Fruit fly (Drosophila melanogaster) whole organism, adult: ENCODE measurements around the gene CG1231.

Experiments used
- CG11617 ChIP-seq: fragments of 200-800 bp; sonication (Bioruptor generic); optimal IDR thresholded peaks from 2 replicates; lab custom pipeline; 2017; ENCODE audit warnings: mild to moderate bottlenecking, missing biosample characterization, missing genetic modification reagents, missing genetic modification characterization
- CG12768 ChIP-seq: fragments of 200-800 bp; sonication (Bioruptor generic); optimal IDR thresholded peaks from 2 replicates; lab custom pipeline; 2017; ENCODE audit warnings: missing biosample characterization, missing genetic modification characterization, mild to moderate bottlenecking, moderate library complexity, missing genetic modification reagents
- CG14711 ChIP-seq: fragments of 200-800 bp; sonication (Bioruptor generic); optimal IDR thresholded peaks from 2 replicates; lab custom pipeline; 2018; ENCODE audit warnings: missing biosample characterization, mild to moderate bottlenecking, missing genetic modification characterization, moderate library complexity
- CG1620 ChIP-seq: fragments of 200-800 bp; sonication (Bioruptor generic); optimal IDR thresholded peaks from 2 replicates; lab custom pipeline; 2016; ENCODE audit warnings: missing biosample characterization, missing genetic modification characterization
- CG33017 ChIP-seq: fragments of 200-800 bp; sonication (Bioruptor generic); optimal IDR thresholded peaks from 2 replicates; lab custom pipeline; 2018; ENCODE audit warnings: missing biosample characterization, mild to moderate bottlenecking, missing genetic modification characterization, moderate library complexity
- CG5204 ChIP-seq: fragments of 200-800 bp; sonication (Bioruptor generic); optimal IDR thresholded peaks from 2 replicates; lab custom pipeline; 2016; ENCODE audit warnings: missing biosample characterization, missing genetic modification characterization
- CG7045 ChIP-seq: fragments of 200-800 bp; sonication (Bioruptor generic); optimal IDR thresholded peaks from 2 replicates; lab custom pipeline; 2017; ENCODE audit warnings: missing biosample characterization, mild to moderate bottlenecking, missing genetic modification characterization
- CG7101 ChIP-seq: fragments of 200-800 bp; sonication (Bioruptor generic); optimal IDR thresholded peaks from 2 replicates; lab custom pipeline; 2018; ENCODE audit warnings: missing biosample characterization, mild to moderate bottlenecking, missing genetic modification characterization, moderate library complexity
- Clk ChIP-seq: fragments of 200-800 bp; sonication (Bioruptor generic); optimal IDR thresholded peaks from 2 replicates; lab custom pipeline; 2017; ENCODE audit warnings: missing biosample characterization, missing genetic modification characterization
- Crg-1 ChIP-seq: fragments of 200-800 bp; sonication (Bioruptor generic); optimal IDR thresholded peaks from 2 replicates; lab custom pipeline; 2016; ENCODE audit warnings: missing biosample characterization, missing genetic modification characterization
- Hr96 ChIP-seq: fragments of 200-800 bp; sonication (Bioruptor generic); optimal IDR thresholded peaks from 2 replicates; lab custom pipeline; 2016; ENCODE audit warnings: missing biosample characterization, missing genetic modification characterization
- Mnt ChIP-seq: fragments of 200-800 bp; sonication (Bioruptor generic); optimal IDR thresholded peaks from 2 replicates; lab custom pipeline; 2016; ENCODE audit warnings: missing biosample characterization, mild to moderate bottlenecking, missing genetic modification characterization
- bab1 ChIP-seq: fragments of 200-800 bp; sonication (Bioruptor generic); optimal IDR thresholded peaks from 3 replicates; lab custom pipeline; 2019; ENCODE audit warnings: missing biosample characterization, mild to moderate bottlenecking, missing genetic modification characterization, moderate library complexity
- cic ChIP-seq: fragments of 200-800 bp; sonication (Bioruptor generic); optimal IDR thresholded peaks from 2 replicates; lab custom pipeline; 2017; ENCODE audit warnings: missing biosample characterization, mild to moderate bottlenecking, missing genetic modification characterization, moderate library complexity
- cnc ChIP-seq, 2 experiments: fragments of >200 bp; optimal IDR thresholded peaks; 2 replicates each; lab custom pipeline; 2017
- kay ChIP-seq: fragments of 200-800 bp; sonication (Bioruptor generic); peaks from one replicate; lab custom pipeline; 2016; ENCODE audit warnings: missing biosample characterization, missing genetic modification characterization, borderline replicate concordance
- ovo ChIP-seq: fragments of 200-800 bp; sonication (Bioruptor generic); optimal IDR thresholded peaks from 2 replicates; lab custom pipeline; 2016; ENCODE audit warnings: missing biosample characterization, missing genetic modification characterization
- pad ChIP-seq: fragments of 200-800 bp; sonication (Bioruptor generic); optimal IDR thresholded peaks from 3 replicates; lab custom pipeline; 2017; ENCODE audit warnings: missing biosample characterization, missing genetic modification characterization, mild to moderate bottlenecking, moderate library complexity, missing genetic modification reagents
- tj ChIP-seq: fragments of 200-800 bp; sonication (Bioruptor generic); optimal IDR thresholded peaks from 3 replicates; lab custom pipeline; 2017; ENCODE audit warnings: missing biosample characterization, mild to moderate bottlenecking, missing genetic modification characterization, moderate library complexity
- toe ChIP-seq: fragments of 200-800 bp; sonication (Bioruptor generic); optimal IDR thresholded peaks from 2 replicates; lab custom pipeline; 2016; ENCODE audit warnings: missing biosample characterization, missing genetic modification characterization

The CG1231 gene

DNA sequence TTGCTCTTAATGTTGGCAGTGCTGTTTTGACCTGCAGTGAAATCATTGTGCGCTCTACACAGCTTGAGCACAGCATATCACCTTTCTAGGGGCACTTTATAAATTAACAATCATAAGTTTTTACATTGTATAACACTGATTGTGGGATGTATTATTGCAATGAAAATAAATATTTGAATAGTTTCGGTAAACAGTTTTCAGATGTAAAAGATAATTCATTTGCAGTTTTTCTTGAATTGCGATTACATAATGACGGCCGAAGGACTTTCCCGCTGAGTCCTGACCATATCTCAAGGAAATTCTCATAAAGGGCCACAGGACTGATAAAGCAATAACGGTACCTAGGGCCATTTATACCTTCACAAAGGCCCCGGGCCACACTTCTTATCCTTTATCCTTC lies 18.4 kb downstream of the CG1231 start:
- no peak for TF ChIP-seq ovo
- no peak for TF ChIP-seq CG33017 (tag; lab: Kevin White, UChicago)
- TF ChIP-seq Hr96, result no peak

dm6 chr3L:375672-376071 lies 19.4 kb downstream of the CG1231 start:
- TF ChIP-seq ovo (no peak), Clk (GFP tag; lab: Kevin White, UChicago) (no peak), kay (no peak), CG5204 (GFP tag; lab: Kevin White, UChicago) (no peak), CG33017 (tag; lab: Kevin White, UChicago) (no peak), cnc (optimal IDR thresholded peaks at IDR 0.05; lab: Kevin White, UChicago) (no peak), CG1620 (GFP tag; lab: Kevin White, UChicago) (no peak), bab1 (GFP tag; lab: Kevin White, UChicago) (no peak), CG7101 (tag; lab: Kevin White, UChicago) (no peak), Mnt (no peak), CG11617 (GFP tag; lab: Kevin White, UChicago) (no peak), toe (GFP tag; lab: Kevin White, UChicago) (no peak)

DNA sequence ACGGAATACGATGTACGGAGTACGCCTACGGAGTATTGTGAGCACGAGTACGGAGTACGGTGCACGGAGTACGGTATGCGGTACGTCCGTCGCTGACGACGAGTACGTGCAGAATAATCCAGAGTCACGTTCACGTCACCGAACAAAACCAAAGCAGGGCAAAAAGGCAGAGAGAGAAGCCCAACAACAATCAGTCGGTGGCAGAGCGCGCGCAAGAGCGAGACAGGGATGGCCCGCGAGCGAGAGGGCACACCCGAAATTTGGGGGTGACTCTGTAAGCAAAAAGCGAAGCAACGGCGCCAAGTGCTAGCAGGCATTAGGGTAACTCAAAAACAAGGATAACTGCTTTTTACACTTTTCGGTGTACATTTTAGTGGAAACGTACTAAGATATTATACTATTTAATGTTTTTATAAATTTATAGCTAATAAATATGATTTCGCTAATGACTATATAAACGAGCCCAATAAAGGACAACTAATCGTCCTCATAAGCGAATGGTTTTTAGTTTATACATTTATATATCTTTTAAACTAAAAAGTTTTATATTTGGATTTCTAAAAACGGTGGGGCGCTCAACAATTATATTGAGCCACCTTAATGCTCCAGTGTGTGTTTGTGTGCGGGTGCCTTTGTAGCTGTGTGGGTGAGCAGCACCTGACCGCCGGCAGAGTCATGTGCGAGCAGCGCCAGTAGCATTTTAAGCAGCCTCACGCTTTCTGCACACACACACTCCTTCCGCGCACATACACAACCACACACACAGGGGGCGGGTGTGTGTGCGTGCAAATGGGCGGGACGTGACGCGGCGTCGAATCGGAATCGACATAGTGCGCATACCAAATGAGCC lies 21.2 kb downstream of the CG1231 start:
- TF ChIP-seq bab1 (GFP tag; lab: Kevin White, UChicago), result no peak
- peak; percentile 18 for TF ChIP-seq CG7101 (tag; lab: Kevin White, UChicago)
- TF ChIP-seq CG11617 (GFP tag; lab: Kevin White, UChicago), result no peak
- peak; percentile 3 for TF ChIP-seq CG14711 (tag; lab: Kevin White, UChicago)

dm6 chr3L:378072-378423 lies 21.8 kb downstream of the CG1231 start:
- TF ChIP-seq Hr96 (no peak), CG33017 (tag; lab: Kevin White, UChicago) (no peak), pad (peak; percentile 94)

DNA sequence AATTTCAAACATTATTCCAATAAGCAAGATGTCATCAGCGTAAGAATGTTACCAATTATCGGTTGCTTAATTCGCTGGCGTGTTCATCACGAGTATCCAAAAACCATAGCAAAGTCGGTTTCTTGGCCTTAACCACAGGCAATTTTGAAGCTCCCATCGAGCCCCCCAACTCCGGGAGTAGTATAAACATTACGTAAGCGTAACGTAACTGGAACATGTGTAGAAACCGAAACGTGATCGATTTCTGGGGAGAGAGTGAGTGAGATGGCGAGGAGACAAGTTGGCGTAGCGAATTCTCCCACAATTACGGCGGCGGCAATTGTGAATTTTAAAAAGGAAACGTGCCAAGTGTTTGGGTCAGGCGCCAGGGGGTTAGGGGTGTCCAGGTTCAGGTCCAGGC lies 22.7 kb downstream of the CG1231 start:
- TF ChIP-seq toe (GFP tag; lab: Kevin White, UChicago) (no peak), CG14711 (tag; lab: Kevin White, UChicago) (no peak), CG7101 (tag; lab: Kevin White, UChicago) (no peak), Clk (GFP tag; lab: Kevin White, UChicago) (no peak), CG11617 (GFP tag; lab: Kevin White, UChicago) (no peak), kay (no peak), ovo (no peak), pad (no peak), CG5204 (GFP tag; lab: Kevin White, UChicago) (no peak), CG1620 (GFP tag; lab: Kevin White, UChicago) (no peak), cnc (optimal IDR thresholded peaks at IDR 0.05; lab: Kevin White, UChicago) (no peak), CG33017 (tag; lab: Kevin White, UChicago) (no peak), bab1 (GFP tag; lab: Kevin White, UChicago) (no peak), Crg-1 (no peak), Mnt (no peak), Hr96 (no peak), cic (GFP tag; lab: Kevin White, UChicago) (no peak)

DNA sequence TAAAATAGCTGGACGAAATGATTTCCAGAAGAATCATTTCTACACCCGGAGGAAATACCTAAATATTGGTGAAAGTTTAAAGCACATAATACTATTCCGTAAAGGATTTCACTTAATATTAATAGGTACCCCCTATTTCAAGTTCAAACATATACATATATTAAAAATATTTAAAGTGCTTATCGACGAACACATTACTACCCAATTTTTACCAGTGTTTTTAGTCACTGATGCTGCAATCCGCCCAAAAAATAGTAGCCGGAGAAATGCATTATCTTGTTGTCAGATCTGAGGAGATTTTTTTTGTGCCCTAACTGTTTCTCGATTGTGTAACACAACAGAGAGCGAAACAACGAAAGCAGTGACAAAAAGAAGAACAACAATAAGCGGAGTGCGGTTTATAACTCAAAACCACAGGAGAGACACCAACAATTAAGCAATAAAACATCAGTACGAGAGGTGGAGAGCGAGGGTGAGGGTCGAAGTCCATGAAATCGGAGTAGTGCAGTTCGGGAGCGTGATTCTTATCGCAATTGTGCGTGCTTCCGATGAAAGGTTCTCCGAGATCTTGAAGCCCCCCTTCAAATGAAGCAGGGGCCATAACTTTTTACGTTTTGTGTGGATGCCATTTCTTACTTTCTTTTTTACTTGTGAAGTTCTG lies 24.8 kb downstream of the CG1231 start:
- TF ChIP-seq bab1 (GFP tag; lab: Kevin White, UChicago) (peak; percentile 58), CG5204 (GFP tag; lab: Kevin White, UChicago) (no peak), tj (no peak), pad (peak; percentile 54)

dm6 chr3L:385095-385494 lies 28.9 kb downstream of the CG1231 start:
- TF ChIP-seq pad (no peak), cic (GFP tag; lab: Kevin White, UChicago) (no peak), CG7101 (tag; lab: Kevin White, UChicago) (no peak), CG12768 (GFP tag; lab: Kevin White, UChicago) (no peak), ovo (no peak), CG7045 (GFP tag; lab: Kevin White, UChicago) (no peak), CG5204 (GFP tag; lab: Kevin White, UChicago) (no peak), bab1 (GFP tag; lab: Kevin White, UChicago) (no peak), Mnt (no peak), CG14711 (tag; lab: Kevin White, UChicago) (no peak), cnc (optimal IDR thresholded peaks at IDR 0.05; lab: Kevin White, UChicago) (no peak)
